Worm (Caenorhabditis elegans) whole organism, L4 larva: ENCODE data around the gene nhr-28.
A peak's percentile ranks its signal among the peaks of the same experiment; 100 is the strongest.

Source experiments
- F10B5.3 ChIP-seq: sonication (generic microtip); optimal IDR thresholded peaks from 2 replicates; lab custom pipeline; 2016; ENCODE audit warnings: mild to moderate bottlenecking, missing genetic modification characterization, missing compliant biosample characterization
- F37D6.2 ChIP-seq: sonication (generic microtip); optimal IDR thresholded peaks from 2 replicates; lab custom pipeline; 2016; ENCODE audit warnings: mild to moderate bottlenecking, missing genetic modification characterization, missing compliant biosample characterization
- F44E2.7 ChIP-seq: fragments of 200-800 bp; sonication (Bioruptor generic); IDR thresholded peaks from 2 replicates; pipeline ENCODE4 v2.1.2; 2022; ENCODE audit warnings: missing genetic modification characterization, missing compliant biosample characterization
- F49E8.2 ChIP-seq: sonication (generic microtip); optimal IDR thresholded peaks from 2 replicates; lab custom pipeline; 2016; ENCODE audit warnings: missing compliant biosample characterization, mild to moderate bottlenecking, missing genetic modification characterization, borderline replicate concordance
- R02D3.7 ChIP-seq: fragments of 150-350 bp; sonication (generic microtip); optimal IDR thresholded peaks from 3 replicates; lab custom pipeline; 2014; ENCODE audit warnings: missing biosample characterization, missing genetic modification characterization
- T26A8.4 ChIP-seq: fragments of 200-800 bp; sonication (Bioruptor generic); IDR thresholded peaks from 2 replicates; pipeline ENCODE4 v1.3.6; 2022; ENCODE audit warnings: missing genetic modification characterization, missing compliant biosample characterization
- Y105C5A.15 ChIP-seq: fragments of 200-800 bp; sonication (Bioruptor generic); IDR thresholded peaks from 2 replicates; pipeline ENCODE4 v1.3.6; 2022; ENCODE audit warnings: missing genetic modification characterization, missing compliant biosample characterization
- aha-1 ChIP-seq: fragments of 150-350 bp; peaks from one replicate; lab custom pipeline; 2014; ENCODE audit warnings: missing biosample characterization, missing genetic modification characterization
- arid-1 ChIP-seq: fragments of 200-800 bp; sonication (Bioruptor generic); conservative IDR thresholded peaks from 2 replicates; pipeline ENCODE4 v1.3.6; 2022; ENCODE audit warnings: missing genetic modification reagents, missing genetic modification characterization, missing compliant biosample characterization
- ceh-62 ChIP-seq: sonication (generic microtip); optimal IDR thresholded peaks from 2 replicates; lab custom pipeline; 2017; ENCODE audit warnings: missing biosample characterization, missing genetic modification characterization
- ces-1 ChIP-seq: fragments of 150-350 bp; sonication (generic microtip); optimal IDR thresholded peaks from 4 replicates; lab custom pipeline; 2014; ENCODE audit warnings: missing biosample characterization, missing genetic modification reagents, missing genetic modification characterization
- ctbp-1 ChIP-seq: fragments of 200-800 bp; sonication (Bioruptor generic); IDR thresholded peaks from 2 replicates; pipeline ENCODE4 v1.3.6; 2022; ENCODE audit warnings: missing genetic modification reagents, missing genetic modification characterization, missing compliant biosample characterization
- daf-16 ChIP-seq, 3 experiments: sonication (generic microtip); optimal IDR thresholded peaks; 2 replicates each; lab custom pipeline; 2016 to 2017; ENCODE audit warnings: missing genetic modification characterization in 3 of 3, missing genetic modification reagents in 3 of 3, mild to moderate bottlenecking in 2 of 3, missing compliant biosample characterization in 2 of 3, missing biosample characterization in 1 of 3, moderate library complexity in 1 of 3
- daf-8 ChIP-seq: fragments of 200-800 bp; sonication (Bioruptor generic); IDR thresholded peaks from 2 replicates; pipeline ENCODE4 v1.3.6; 2022; ENCODE audit warnings: missing genetic modification characterization, missing compliant biosample characterization
- dmd-6 ChIP-seq: fragments of 200-800 bp; sonication (Bioruptor generic); IDR thresholded peaks from 2 replicates; pipeline ENCODE4 v1.3.6; 2022; ENCODE audit warnings: missing genetic modification reagents, missing genetic modification characterization, missing compliant biosample characterization
- dmd-8 ChIP-seq: fragments of 200-800 bp; sonication (Bioruptor generic); IDR thresholded peaks from 2 replicates; pipeline ENCODE4 v1.3.6; 2022; ENCODE audit warnings: missing genetic modification characterization, missing compliant biosample characterization
- dmd-9 ChIP-seq: fragments of 200-800 bp; sonication (Bioruptor generic); IDR thresholded peaks from 2 replicates; pipeline ENCODE4 v1.3.6; 2022; ENCODE audit warnings: missing genetic modification reagents, missing genetic modification characterization, missing compliant biosample characterization
- dve-1 ChIP-seq: sonication (generic microtip); optimal IDR thresholded peaks from 2 replicates; lab custom pipeline; 2017; ENCODE audit warnings: antibody characterized with exemption, mild to moderate bottlenecking, missing genetic modification characterization, missing compliant biosample characterization; ENCODE audit not compliant: insufficient read depth
- fkh-10 ChIP-seq: fragments of 150-350 bp; optimal IDR thresholded peaks from 2 replicates; lab custom pipeline; 2014; ENCODE audit warnings: missing biosample characterization, missing genetic modification reagents, missing genetic modification characterization
- gei-8 ChIP-seq: fragments of 200-800 bp; sonication (Bioruptor generic); optimal IDR thresholded peaks from 2 replicates; lab custom pipeline; 2018; ENCODE audit warnings: mild to moderate bottlenecking, missing genetic modification characterization, missing compliant biosample characterization
- hlh-30 ChIP-seq: sonication (generic microtip); optimal IDR thresholded peaks from 2 replicates; lab custom pipeline; 2017; ENCODE audit warnings: antibody characterized with exemption, mild to moderate bottlenecking, missing genetic modification characterization, missing compliant biosample characterization; ENCODE audit not compliant: insufficient read depth
- lin-1 ChIP-seq: fragments of 200-800 bp; sonication (Bioruptor generic); IDR thresholded peaks from 2 replicates; pipeline ENCODE4 v1.3.6; 2022; ENCODE audit warnings: missing genetic modification reagents, missing genetic modification characterization, missing compliant biosample characterization
- lin-39 ChIP-seq: fragments of 150-350 bp; optimal IDR thresholded peaks from 2 replicates; lab custom pipeline; 2014; ENCODE audit warnings: missing biosample characterization, missing genetic modification reagents, missing genetic modification characterization
- lsy-2 ChIP-seq, 2 experiments: fragments of 150-350 bp in 1 of 2; sonication (generic microtip) in 1 of 2; optimal IDR thresholded peaks; 2 replicates each; lab custom pipeline; 2014 to 2017; ENCODE audit warnings: missing biosample characterization in 2 of 2, missing genetic modification characterization in 2 of 2
- madf-5 ChIP-seq, 2 experiments: fragments of 200-800 bp; sonication (Bioruptor generic); IDR thresholded peaks; 2 replicates each; pipeline ENCODE4 v1.3.6; 2022; ENCODE audit warnings: missing compliant biosample characterization in 2 of 2, missing genetic modification characterization in 2 of 2
- mdt-29 ChIP-seq: fragments of 200-800 bp; sonication (Bioruptor generic); IDR thresholded peaks from 2 replicates; pipeline ENCODE4 v1.3.6; 2022; ENCODE audit warnings: missing genetic modification reagents, missing genetic modification characterization, missing compliant biosample characterization
- mep-1 ChIP-seq: fragments of 150-350 bp; sonication (generic microtip); optimal IDR thresholded peaks from 3 replicates; lab custom pipeline; 2014; ENCODE audit warnings: missing biosample characterization, missing genetic modification characterization
- mxl-2 ChIP-seq: fragments of 200-800 bp; sonication (Bioruptor generic); conservative IDR thresholded peaks from 2 replicates; pipeline ENCODE4 v1.3.6; 2022; ENCODE audit warnings: missing genetic modification reagents, missing genetic modification characterization, missing compliant biosample characterization
- mxl-3 ChIP-seq: fragments of 200-800 bp; sonication (Bioruptor generic); optimal IDR thresholded peaks from 2 replicates; lab custom pipeline; 2018; ENCODE audit warnings: mild to moderate bottlenecking, missing genetic modification characterization, missing compliant biosample characterization
- nhr-10 ChIP-seq: fragments of 150-350 bp; optimal IDR thresholded peaks from 2 replicates; lab custom pipeline; 2014; ENCODE audit warnings: missing biosample characterization, missing genetic modification characterization
- nhr-11 ChIP-seq: fragments of 150-350 bp; optimal IDR thresholded peaks from 2 replicates; lab custom pipeline; 2014; ENCODE audit warnings: missing biosample characterization, missing genetic modification characterization
- nhr-25 ChIP-seq: sonication (generic microtip); optimal IDR thresholded peaks from 2 replicates; lab custom pipeline; 2017; ENCODE audit warnings: missing genetic modification characterization, mild to moderate bottlenecking, missing compliant biosample characterization, antibody characterized with exemption, moderate library complexity, borderline replicate concordance; ENCODE audit not compliant: insufficient read depth
- nhr-42 ChIP-seq: fragments of 200-800 bp; sonication (Bioruptor generic); IDR thresholded peaks from 2 replicates; pipeline ENCODE4 v1.3.6; 2022; ENCODE audit warnings: missing genetic modification characterization, missing compliant biosample characterization
- nhr-48 ChIP-seq: sonication (generic microtip); optimal IDR thresholded peaks from 2 replicates; lab custom pipeline; 2016; ENCODE audit warnings: mild to moderate bottlenecking, missing genetic modification characterization, missing compliant biosample characterization
- nhr-6 ChIP-seq: fragments of 150-350 bp; optimal IDR thresholded peaks from 2 replicates; lab custom pipeline; 2014; ENCODE audit warnings: missing biosample characterization, missing genetic modification characterization
- nhr-76 ChIP-seq: fragments of 150-350 bp; optimal IDR thresholded peaks from 2 replicates; lab custom pipeline; 2014; ENCODE audit warnings: missing biosample characterization, missing genetic modification characterization
- pha-4 ChIP-seq, 2 experiments: fragments of 150-350 bp in 1 of 2; fragments of 200-800 bp in 1 of 2; sonication (Bioruptor generic) in 1 of 2; IDR thresholded peaks in 1 of 2; optimal IDR thresholded peaks in 1 of 2; 2 replicates each; pipeline versions ENCODE4 v1.3.6 to Lab custom; 2014 to 2022; ENCODE audit warnings: missing genetic modification characterization in 2 of 2, missing genetic modification reagents in 2 of 2, missing biosample characterization in 1 of 2, missing compliant biosample characterization in 1 of 2
- php-3 ChIP-seq: fragments of 200-800 bp; sonication (Bioruptor generic); IDR thresholded peaks from 2 replicates; pipeline ENCODE4 v1.3.6; 2022; ENCODE audit warnings: missing genetic modification reagents, missing genetic modification characterization, missing compliant biosample characterization
- pqm-1 ChIP-seq: sonication (generic microtip); optimal IDR thresholded peaks from 2 replicates; lab custom pipeline; 2017; ENCODE audit warnings: missing biosample characterization, missing genetic modification characterization
- snpc-1.2 ChIP-seq: fragments of 200-800 bp; sonication (Bioruptor generic); IDR thresholded peaks from 2 replicates; pipeline ENCODE4 v1.3.6; 2022; ENCODE audit warnings: missing genetic modification reagents, missing genetic modification characterization, missing compliant biosample characterization
- unc-130 ChIP-seq: sonication (generic microtip); optimal IDR thresholded peaks from 2 replicates; lab custom pipeline; 2016; ENCODE audit warnings: missing genetic modification reagents, missing genetic modification characterization, missing compliant biosample characterization
- unc-39 ChIP-seq: sonication (generic microtip); optimal IDR thresholded peaks from 2 replicates; lab custom pipeline; 2017; ENCODE audit warnings: missing biosample characterization, missing genetic modification characterization
- unc-62 ChIP-seq, 3 experiments: fragments of 150-350 bp in 1 of 3; sonication (generic microtip); optimal IDR thresholded peaks in 2 of 3; peaks in 1 of 3; 1 replicate in 1 of 3; 2 replicates in 2 of 3; lab custom pipeline; 2014 to 2017; ENCODE audit warnings: missing biosample characterization in 3 of 3, missing genetic modification characterization in 3 of 3, missing genetic modification reagents in 3 of 3, missing genotype in 1 of 3
- zip-11 ChIP-seq: fragments of 200-800 bp; sonication (Bioruptor generic); IDR thresholded peaks from 2 replicates; pipeline ENCODE4 v1.3.6; 2022; ENCODE audit warnings: missing genetic modification characterization, missing compliant biosample characterization

Gene nhr-28

DNA sequence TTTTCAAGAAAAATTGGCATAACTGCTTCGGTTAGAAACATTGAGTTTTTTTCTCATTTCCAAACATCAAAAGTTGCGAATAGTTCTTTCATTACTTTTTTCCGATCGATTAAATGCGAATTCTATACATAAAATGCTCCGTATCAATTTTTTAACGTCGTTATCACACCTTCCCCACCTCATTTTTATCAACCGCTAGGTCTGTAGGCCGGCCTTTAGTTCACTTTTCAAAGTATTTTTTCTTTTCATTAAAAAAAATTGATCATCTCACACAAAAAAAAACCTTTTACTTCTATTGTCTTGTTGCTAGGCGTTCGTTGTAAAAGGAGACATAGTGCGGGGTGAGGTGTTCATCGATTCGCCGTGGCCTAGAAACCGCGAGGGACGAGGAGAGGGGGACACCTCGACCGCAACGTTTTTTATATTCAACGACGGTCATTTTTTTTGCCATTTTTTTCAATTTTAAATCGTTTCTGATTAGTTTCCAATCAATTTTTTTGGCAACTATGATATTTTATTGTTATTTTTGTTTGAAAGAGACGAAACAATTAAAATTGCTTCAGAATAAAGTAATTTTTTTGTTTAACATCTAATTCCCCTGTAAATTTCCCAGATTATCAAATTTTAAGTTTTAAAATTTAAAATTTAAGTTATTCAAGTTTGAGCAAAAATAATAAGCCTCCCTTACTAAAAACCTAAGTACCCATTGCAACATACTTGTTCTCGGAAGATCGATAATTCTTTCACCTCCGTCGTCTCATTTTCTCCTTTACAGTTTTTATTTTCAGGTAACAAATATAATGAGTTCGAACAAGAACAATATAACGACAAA lies 21.2 kb downstream of the nhr-28 start, which contains the start of gene sur-7 (continued):
- TF ChIP-seq arid-1 (no peak), lin-1 (GFP tag; lab: Robert Waterston, UW) (no peak), dmd-8 (GFP tag; lab: Robert Waterston, UW) (no peak), F37D6.2 (tag; lab: Kevin White, UChicago) (no peak), nhr-6 (tag; lab: Kevin White, UChicago) (peak; percentile 47), T26A8.4 (GFP tag; lab: Robert Waterston, UW) (no peak), nhr-42 (GFP tag; lab: Robert Waterston, UW) (no peak), unc-39 (tag; lab: Kevin White, UChicago) (no peak), zip-11 (GFP tag; lab: Robert Waterston, UW) (no peak), F44E2.7 (GFP tag; lab: Robert Waterston, UW) (no peak), ceh-62 (tag; lab: Kevin White, UChicago) (no peak), dmd-6 (GFP tag; lab: Robert Waterston, UW) (peak; percentile 21; the same call in 1 of the 2 replicates), dve-1 (tag; lab: Kevin White, UChicago) (peak; percentile 17), fkh-10 (GFP tag; lab: Kevin White, UChicago) (peak; percentile 72), unc-130 (GFP tag; lab: Kevin White, UChicago) (no peak), php-3 (0 out of 2 replicates have a peak, but pooled peaks have one; percentile 23), lin-39 (tag; lab: Kevin White, UChicago) (no peak), mep-1 (tag; lab: Kevin White, UChicago) (peak; percentile 10)

DNA sequence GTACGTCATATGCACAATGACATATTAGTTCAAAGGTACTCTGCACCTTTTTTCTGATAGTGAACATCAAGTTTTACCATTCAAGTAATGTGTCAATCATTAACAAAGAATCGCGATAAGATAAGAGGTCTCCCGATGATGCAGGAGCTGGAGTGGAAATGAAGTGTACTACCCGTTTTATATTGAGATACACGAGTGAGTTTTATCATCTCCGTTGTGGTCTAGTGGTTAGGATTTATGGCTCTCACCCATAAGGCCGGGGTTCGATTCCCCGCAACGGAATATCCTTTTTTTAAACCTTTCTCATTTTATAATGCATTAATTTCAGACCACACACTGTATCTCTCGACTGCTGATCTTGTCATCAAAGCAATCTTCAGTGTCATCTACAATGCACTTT lies 23.1 kb downstream of the nhr-28 start:
- TF ChIP-seq daf-8 (GFP tag; lab: Robert Waterston, UW), result no peak
- peak; percentile 15 to 94 for TF ChIP-seq daf-16 (GFP tag; optimal IDR thresholded peaks at IDR 0.05; lab: Kevin White, UChicago)
- TF ChIP-seq daf-16 (tag; optimal IDR thresholded peaks at IDR 0.05; lab: Kevin White, UChicago), result peak; percentile 59
- TF ChIP-seq fkh-10 (GFP tag; lab: Kevin White, UChicago), result peak; percentile 11
- TF ChIP-seq mdt-29 (GFP tag; lab: Robert Waterston, UW), result peak; percentile 67
- peak; percentile 57 for TF ChIP-seq hlh-30 (tag; lab: Kevin White, UChicago)
- no peak for TF ChIP-seq ces-1
- peak; percentile 21 for TF ChIP-seq mxl-3 (GFP tag; lab: Kevin White, UChicago)
- no peak for TF ChIP-seq unc-62 (GFP tag; optimal IDR thresholded peaks at IDR 0.05 in 1 of 2; lab: Kevin White, UChicago)
- TF ChIP-seq unc-62 (tag; optimal IDR thresholded peaks at IDR 0.05; lab: Kevin White, UChicago), result no peak
- 0 out of 2 replicates have a peak, but pooled peaks have one; percentile 74 for TF ChIP-seq Y105C5A.15 (GFP tag; lab: Robert Waterston, UW)
- no peak for TF ChIP-seq nhr-25 (tag; lab: Kevin White, UChicago)
- peak; percentile 95 for TF ChIP-seq aha-1
- TF ChIP-seq lin-39 (tag; lab: Kevin White, UChicago), result no peak
- TF ChIP-seq R02D3.7 (tag; lab: Kevin White, UChicago), result no peak
- peak; percentile 12 for TF ChIP-seq F49E8.2
- peak; percentile 80 for TF ChIP-seq snpc-1.2 (GFP tag; lab: Robert Waterston, UW)
- peak in 1 of 2 experiments; percentile 61 for TF ChIP-seq lsy-2 (tag; optimal IDR thresholded peaks at IDR 0.05; lab: Kevin White, UChicago)
- TF ChIP-seq F10B5.3 (tag; lab: Kevin White, UChicago), result no peak
- TF ChIP-seq mxl-2, result 0 out of 2 replicates have a peak, but pooled peaks have one; percentile 6
- TF ChIP-seq dmd-9 (GFP tag; lab: Robert Waterston, UW), result peak; percentile 56; the same call in 1 of the 2 replicates
- peak; percentile 44 for TF ChIP-seq nhr-11 (tag; lab: Kevin White, UChicago)
- peak in 1 of 2 experiments; percentile 67; a peak in 1 of 4 replicates for TF ChIP-seq madf-5 (GFP tag; IDR thresholded peaks at IDR 0.05; lab: Robert Waterston, UW)
- TF ChIP-seq nhr-48 (tag; lab: Kevin White, UChicago), result peak; percentile 89
- TF ChIP-seq dmd-8 (GFP tag; lab: Robert Waterston, UW), result peak; percentile 66; the same call in 1 of the 2 replicates
- TF ChIP-seq pha-4 (GFP tag; IDR thresholded peaks at IDR 0.05; lab: Robert Waterston, UW), result peak; percentile 81; the same call in 1 of the 2 replicates
- TF ChIP-seq pha-4 (tag; optimal IDR thresholded peaks at IDR 0.05; lab: Kevin White, UChicago), result no peak
- TF ChIP-seq ctbp-1, result peak; percentile 72
- TF ChIP-seq nhr-76 (tag; lab: Kevin White, UChicago), result no peak
- peak; percentile 35 for TF ChIP-seq nhr-10 (tag; lab: Kevin White, UChicago)
- TF ChIP-seq T26A8.4 (GFP tag; lab: Robert Waterston, UW), result peak; percentile 77
- peak; percentile 73 for TF ChIP-seq gei-8 (GFP tag; lab: Kevin White, UChicago)
- peak; percentile 94 for TF ChIP-seq pqm-1 (tag; lab: Kevin White, UChicago)
- peak; percentile 93 for TF ChIP-seq dmd-6 (GFP tag; lab: Robert Waterston, UW)
